Worm (Caenorhabditis elegans) whole organism, mixed stage, embryonic: ENCODE results near the gene srg-65.

Experiments used
- M03D4.4 ChIP-seq: sonication (generic microtip); optimal IDR thresholded peaks from 2 replicates; lab custom pipeline; 2017; ENCODE audit warnings: mild to moderate bottlenecking, missing genetic modification characterization, missing compliant biosample characterization
- bed-3 ChIP-seq: fragments of 200-800 bp; sonication (Bioruptor generic); optimal IDR thresholded peaks from 3 replicates; lab custom pipeline; 2018; ENCODE audit warnings: mild to moderate bottlenecking, missing genetic modification characterization, moderate library complexity, missing compliant biosample characterization
- blmp-1 ChIP-seq: fragments of 150-350 bp; optimal IDR thresholded peaks from 2 replicates; lab custom pipeline; 2014; ENCODE audit warnings: missing biosample characterization, missing genetic modification characterization
- ceh-39 ChIP-seq: fragments of 150-350 bp; optimal IDR thresholded peaks from 2 replicates; lab custom pipeline; 2014; ENCODE audit warnings: missing biosample characterization, missing genetic modification characterization
- ceh-43 ChIP-seq: fragments of 200-800 bp; sonication (Bioruptor generic); optimal IDR thresholded peaks from 2 replicates; lab custom pipeline; 2018; ENCODE audit warnings: mild to moderate bottlenecking, missing genetic modification characterization, moderate library complexity, missing compliant biosample characterization
- ceh-83 ChIP-seq: fragments of 200-800 bp; sonication (Bioruptor generic); optimal IDR thresholded peaks from 2 replicates; lab custom pipeline; 2018; ENCODE audit warnings: mild to moderate bottlenecking, missing genetic modification characterization, missing compliant biosample characterization
- ces-1 ChIP-seq: fragments of 150-350 bp; optimal IDR thresholded peaks from 2 replicates; lab custom pipeline; 2014; ENCODE audit warnings: missing biosample characterization, missing genetic modification reagents, missing genetic modification characterization
- cnd-1 ChIP-seq: fragments of 200-800 bp; sonication (Bioruptor generic); optimal IDR thresholded peaks from 2 replicates; lab custom pipeline; 2018; ENCODE audit warnings: mild to moderate bottlenecking, missing genetic modification characterization, missing compliant biosample characterization
- drap-1 ChIP-seq: fragments of 200-800 bp; sonication (Bioruptor generic); optimal IDR thresholded peaks from 3 replicates; lab custom pipeline; 2018; ENCODE audit warnings: mild to moderate bottlenecking, missing genetic modification characterization, missing compliant biosample characterization
- elt-3 ChIP-seq: fragments of 150-350 bp; optimal IDR thresholded peaks from 2 replicates; lab custom pipeline; 2014; ENCODE audit warnings: missing biosample characterization, missing genetic modification characterization
- ham-2 ChIP-seq: fragments of 200-800 bp; sonication (Bioruptor generic); optimal IDR thresholded peaks from 2 replicates; lab custom pipeline; 2018; ENCODE audit warnings: mild to moderate bottlenecking, missing genetic modification characterization, missing compliant biosample characterization
- hlh-1 ChIP-seq: fragments of 150-350 bp; optimal IDR thresholded peaks from 2 replicates; lab custom pipeline; 2014; ENCODE audit warnings: missing biosample characterization, missing genetic modification reagents, missing genetic modification characterization
- lin-13 ChIP-seq: fragments of 150-350 bp; optimal IDR thresholded peaks from 2 replicates; lab custom pipeline; 2014; ENCODE audit warnings: missing biosample characterization, missing genetic modification characterization
- lin-32 ChIP-seq: fragments of 200-800 bp; sonication (Bioruptor generic); optimal IDR thresholded peaks from 2 replicates; lab custom pipeline; 2018; ENCODE audit warnings: mild to moderate bottlenecking, missing genetic modification characterization, missing compliant biosample characterization
- lsy-2 ChIP-seq: fragments of 150-350 bp; optimal IDR thresholded peaks from 2 replicates; lab custom pipeline; 2014; ENCODE audit warnings: missing biosample characterization, missing genetic modification characterization
- mab-5 ChIP-seq: fragments of 150-350 bp; optimal IDR thresholded peaks from 2 replicates; lab custom pipeline; 2014; ENCODE audit warnings: missing biosample characterization, missing genetic modification characterization
- mls-2 ChIP-seq: sonication (generic microtip); optimal IDR thresholded peaks from 2 replicates; lab custom pipeline; 2016; ENCODE audit warnings: mild to moderate bottlenecking, missing genetic modification characterization, moderate library complexity, missing compliant biosample characterization
- nhr-12 ChIP-seq: fragments of 150-350 bp; optimal IDR thresholded peaks from 2 replicates; lab custom pipeline; 2014; ENCODE audit warnings: missing biosample characterization, missing genetic modification characterization
- nhr-2 ChIP-seq: fragments of 150-350 bp; optimal IDR thresholded peaks from 2 replicates; lab custom pipeline; 2014; ENCODE audit warnings: missing biosample characterization, missing genetic modification characterization
- nhr-237 ChIP-seq: fragments of 150-350 bp; optimal IDR thresholded peaks from 2 replicates; lab custom pipeline; 2014; ENCODE audit warnings: missing biosample characterization, missing genetic modification characterization
- nhr-28 ChIP-seq: fragments of 150-350 bp; optimal IDR thresholded peaks from 2 replicates; lab custom pipeline; 2014; ENCODE audit warnings: missing biosample characterization, missing genetic modification characterization
- nhr-76 ChIP-seq: sonication (generic microtip); optimal IDR thresholded peaks from 2 replicates; lab custom pipeline; 2017; ENCODE audit warnings: missing biosample characterization, missing genetic modification characterization
- pha-4 ChIP-seq: fragments of 150-350 bp; optimal IDR thresholded peaks from 2 replicates; lab custom pipeline; 2018; ENCODE audit warnings: missing biosample characterization, missing genetic modification reagents, missing genetic modification characterization
- snpc-4 ChIP-seq: fragments of 150-350 bp; optimal IDR thresholded peaks from 2 replicates; lab custom pipeline; 2014; ENCODE audit warnings: missing biosample characterization, missing genetic modification characterization
- sptf-1 ChIP-seq: sonication (generic microtip); optimal IDR thresholded peaks from 2 replicates; lab custom pipeline; 2017; ENCODE audit warnings: mild to moderate bottlenecking, missing genetic modification characterization, moderate library complexity, missing compliant biosample characterization
- tbx-8 ChIP-seq: fragments of 200-800 bp; sonication (Bioruptor generic); optimal IDR thresholded peaks from 2 replicates; lab custom pipeline; 2018; ENCODE audit warnings: mild to moderate bottlenecking, missing genetic modification characterization, moderate library complexity, missing compliant biosample characterization
- unc-120 ChIP-seq: sonication (generic microtip); optimal IDR thresholded peaks from 2 replicates; lab custom pipeline; 2017; ENCODE audit warnings: missing genetic modification characterization, missing compliant biosample characterization; ENCODE audit not compliant: poor library complexity, severe bottlenecking
- unc-39 ChIP-seq: fragments of 150-350 bp; optimal IDR thresholded peaks from 2 replicates; lab custom pipeline; 2014; ENCODE audit warnings: missing biosample characterization, missing genetic modification characterization
- zip-8 ChIP-seq: fragments of 150-350 bp; optimal IDR thresholded peaks from 2 replicates; lab custom pipeline; 2014; ENCODE audit warnings: missing biosample characterization, missing genetic modification characterization

Gene srg-65

DNA sequence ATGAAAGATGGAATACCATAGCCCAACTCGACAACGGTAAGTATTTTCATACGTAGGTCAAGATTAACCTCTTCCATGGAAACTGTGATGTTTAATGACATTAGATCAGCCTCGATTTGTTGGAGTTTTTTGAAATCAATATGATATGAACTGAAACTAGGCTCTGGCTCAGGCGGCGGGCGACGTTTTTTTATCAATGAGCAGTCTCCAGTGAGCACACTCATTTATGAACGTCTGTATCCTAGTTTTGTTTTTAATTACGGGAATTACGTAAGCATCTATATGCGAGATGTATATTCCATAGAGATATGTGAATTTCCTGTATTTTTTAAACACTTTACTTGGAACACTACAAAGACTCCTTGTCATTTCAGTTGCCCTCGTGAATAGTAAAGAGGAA is 21.9 kb downstream of the srg-65 start, which contains the start of gene srg-67:
srg-67 (minus strand) TSS at position 101 of the 400 bp plus-strand sequence.
- no peak for TF ChIP-seq lin-32 (GFP tag; lab: Kevin White, UChicago)
- TF ChIP-seq nhr-28 (tag; lab: Kevin White, UChicago) = no peak
- no peak for TF ChIP-seq ham-2 (GFP tag; lab: Kevin White, UChicago)
- no peak for TF ChIP-seq unc-39
- TF ChIP-seq lin-13 (tag; lab: Kevin White, UChicago) = no peak
- no peak for TF ChIP-seq M03D4.4 (tag; lab: Kevin White, UChicago)
- TF ChIP-seq tbx-8 (GFP tag; lab: Kevin White, UChicago) = no peak
- no peak for TF ChIP-seq nhr-2
- TF ChIP-seq sptf-1 (tag; lab: Kevin White, UChicago) = no peak
- TF ChIP-seq mab-5 = no peak

DNA sequence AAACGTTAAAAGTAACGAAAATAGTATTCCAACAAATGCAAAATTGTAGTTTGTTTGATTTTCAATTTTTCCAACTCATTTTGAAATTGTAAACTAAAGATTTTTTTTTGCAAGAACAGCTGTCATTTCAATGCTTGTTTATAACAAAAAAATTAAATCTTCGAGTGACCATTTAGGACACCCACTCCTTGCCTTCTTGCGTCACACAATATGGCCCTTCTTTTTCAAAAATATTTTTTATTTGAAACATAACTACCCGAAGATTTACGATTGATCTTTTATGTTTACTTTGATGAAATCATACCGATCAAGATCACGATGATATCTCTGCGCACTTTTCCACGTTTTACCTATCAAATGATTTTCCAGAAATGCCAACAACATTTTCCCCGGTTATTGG is 25.0 kb downstream of the srg-65 start, which contains the start of gene ZC317.2:
ZC317.2 (plus strand) TSS at position 301 of the 400 bp plus-strand sequence.
- no peak for TF ChIP-seq cnd-1 (tag; lab: Kevin White, UChicago)
- no peak for TF ChIP-seq lsy-2 (tag; lab: Kevin White, UChicago)
- TF ChIP-seq unc-120 (tag; lab: Kevin White, UChicago) = no peak
- TF ChIP-seq elt-3 (tag; lab: Kevin White, UChicago) = no peak
- TF ChIP-seq lin-13 (tag; lab: Kevin White, UChicago) = no peak
- TF ChIP-seq nhr-2 = no peak
- no peak for TF ChIP-seq unc-39
- TF ChIP-seq pha-4 (tag; lab: Kevin White, UChicago) = no peak
- no peak for TF ChIP-seq mab-5
- no peak for TF ChIP-seq blmp-1 (tag; lab: Kevin White, UChicago)
- no peak for TF ChIP-seq mls-2 (tag; lab: Kevin White, UChicago)
- TF ChIP-seq nhr-12 (tag; lab: Kevin White, UChicago) = no peak
- no peak for TF ChIP-seq nhr-76 (tag; lab: Kevin White, UChicago)
- TF ChIP-seq ham-2 (GFP tag; lab: Kevin White, UChicago) = no peak
- TF ChIP-seq snpc-4 (tag; lab: Kevin White, UChicago) = no peak
- TF ChIP-seq bed-3 = no peak
- TF ChIP-seq ceh-39 (tag; lab: Kevin White, UChicago) = no peak
- TF ChIP-seq M03D4.4 (tag; lab: Kevin White, UChicago) = no peak
- TF ChIP-seq hlh-1 (tag; lab: Kevin White, UChicago) = no peak
- TF ChIP-seq drap-1 (GFP tag; lab: Kevin White, UChicago) = no peak

- TF ChIP-seq unc-39 (no peak), ceh-43 (no peak), ces-1 (peak; percentile 9)
Measured at ce11 chrV:5454955-5455354, 29.8 kb downstream of the srg-65 start.

- TF ChIP-seq tbx-8 (GFP tag; lab: Kevin White, UChicago) (no peak), nhr-28 (tag; lab: Kevin White, UChicago) (no peak), sptf-1 (tag; lab: Kevin White, UChicago) (no peak), M03D4.4 (tag; lab: Kevin White, UChicago) (no peak), zip-8 (tag; lab: Kevin White, UChicago) (no peak), unc-39 (no peak), nhr-76 (tag; lab: Kevin White, UChicago) (no peak), ceh-83 (no peak), ham-2 (GFP tag; lab: Kevin White, UChicago) (no peak), nhr-2 (no peak), snpc-4 (tag; lab: Kevin White, UChicago) (no peak)
Measured at ce11 chrV:5453615-5454014, 31.2 kb downstream of the srg-65 start, which contains the start of gene glc-3. Gene glc-3 (minus strand): TSS chrV:5453715.

ce11 chrV:5450742-5451141 is 34.0 kb downstream of the srg-65 start:
- TF ChIP-seq nhr-237 (tag; lab: Kevin White, UChicago) = no peak
- no peak for TF ChIP-seq snpc-4 (tag; lab: Kevin White, UChicago)
- TF ChIP-seq M03D4.4 (tag; lab: Kevin White, UChicago) = no peak

- TF ChIP-seq hlh-1 (tag; lab: Kevin White, UChicago) = no peak
- TF ChIP-seq tbx-8 (GFP tag; lab: Kevin White, UChicago) = no peak
- TF ChIP-seq nhr-2 = no peak
Measured at ce11 chrV:5447057-5447456, 37.7 kb downstream of the srg-65 start.
